Worm (Caenorhabditis elegans) whole organism, dauer: Measurements from ENCODE around the gene pbo-6.

Experiments used
- unc-62 ChIP-seq: sonication (generic microtip); optimal IDR thresholded peaks from 2 replicates; lab custom pipeline; 2017; ENCODE audit warnings: missing biosample characterization, missing genetic modification reagents, missing genetic modification characterization

The pbo-6 gene

ce11 chrX:17417505-17418004 lies 11.3 kb upstream of the pbo-6 start:
- no peak for TF ChIP-seq unc-62 (GFP tag; lab: Kevin White, UChicago)

- no peak for TF ChIP-seq unc-62 (GFP tag; lab: Kevin White, UChicago)
Observed at ce11 chrX:17419813-17420584, 8.8 kb upstream of the pbo-6 start.

ce11 chrX:17420585-17421459 lies 8.0 kb upstream of the pbo-6 start:
- TF ChIP-seq unc-62 (GFP tag; lab: Kevin White, UChicago): no peak

ce11 chrX:17421532-17422078 lies 7.2 kb upstream of the pbo-6 start, which contains the start of gene osm-11:
Gene osm-11, minus strand, starts transcription at chrX:17421582.
- TF ChIP-seq unc-62 (GFP tag; lab: Kevin White, UChicago): no peak

ce11 chrX:17422593-17422992 lies 6.2 kb upstream of the pbo-6 start:
- no peak for TF ChIP-seq unc-62 (GFP tag; lab: Kevin White, UChicago)

- TF ChIP-seq unc-62 (GFP tag; lab: Kevin White, UChicago): no peak
Observed at ce11 chrX:17423894-17424594, 4.8 kb upstream of the pbo-6 start.

ce11 chrX:17424595-17424913 lies 4.3 kb upstream of the pbo-6 start:
- no peak for TF ChIP-seq unc-62 (GFP tag; lab: Kevin White, UChicago)

ce11 chrX:17426712-17427111 lies 2.1 kb upstream of the pbo-6 start:
- no peak for TF ChIP-seq unc-62 (GFP tag; lab: Kevin White, UChicago)

ce11 chrX:17427778-17428177 lies 1.1 kb upstream of the pbo-6 start:
- TF ChIP-seq unc-62 (GFP tag; lab: Kevin White, UChicago): no peak

ce11 chrX:17434234-17434633 lies 5.4 kb downstream of the pbo-6 start, which contains the start of gene fubl-3:
Gene fubl-3, plus strand, starts transcription at chrX:17434445.
- no peak for TF ChIP-seq unc-62 (GFP tag; lab: Kevin White, UChicago)

- TF ChIP-seq unc-62 (GFP tag; lab: Kevin White, UChicago): no peak
Observed at ce11 chrX:17438386-17438785, 9.5 kb downstream of the pbo-6 start, which contains the start of gene C36E6.8. Gene C36E6.8, plus strand, starts transcription at chrX:17438686.

ce11 chrX:17451410-17451809 lies 22.6 kb downstream of the pbo-6 start, which contains the start of gene C36E6.2:
Gene C36E6.2, plus strand, starts transcription at chrX:17451670.
- TF ChIP-seq unc-62 (GFP tag; lab: Kevin White, UChicago): no peak

- no peak for TF ChIP-seq unc-62 (GFP tag; lab: Kevin White, UChicago)
Observed at ce11 chrX:17456536-17457165, 27.8 kb downstream of the pbo-6 start, which contains the start of gene mlc-2. Gene mlc-2, minus strand, starts transcription at chrX:17456586.

- no peak for TF ChIP-seq unc-62 (GFP tag; lab: Kevin White, UChicago)
Observed at ce11 chrX:17458887-17459286, 30.0 kb downstream of the pbo-6 start, which contains the start of gene mlc-1. Gene mlc-1, plus strand, starts transcription at chrX:17459210.

ce11 chrX:17461958-17462357 lies 33.1 kb downstream of the pbo-6 start:
- no peak for TF ChIP-seq unc-62 (GFP tag; lab: Kevin White, UChicago)
